Fruit fly (Drosophila melanogaster): ENCODE data around the gene Cp18.

Cp18 gene

DNA sequence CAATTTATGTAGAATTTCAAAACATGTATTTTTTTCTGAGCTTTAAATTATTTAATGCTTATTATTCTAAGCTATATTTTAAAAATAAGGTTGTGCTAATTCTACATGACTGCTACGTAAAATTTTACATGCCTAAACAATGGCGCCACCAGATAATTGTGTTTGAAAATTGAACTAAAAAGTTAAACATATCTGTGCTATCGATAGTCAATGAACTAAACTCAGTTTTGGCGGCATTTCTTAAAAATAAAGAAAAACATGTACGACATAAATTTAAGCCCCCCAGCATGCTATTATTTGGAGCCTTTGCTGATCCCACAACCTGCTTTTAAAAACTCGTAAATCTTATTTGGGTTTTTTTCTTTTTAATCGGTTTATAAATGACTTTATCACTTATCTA, 8.0 kb upstream of the Cp18 start:
- TF ChIP-seq pad (GFP tag; optimal IDR thresholded peaks at IDR 0.05) (no peak), CG7101 (tag; optimal IDR thresholded peaks at IDR 0.05) (peak; percentile 26), CG14711 (tag; optimal IDR thresholded peaks at IDR 0.05) (peak; percentile 35), kay (GFP tag; ENCODE audit: borderline replicate concordance) (peak; percentile 31), bab1 (GFP tag; optimal IDR thresholded peaks at IDR 0.05) (no peak), cic (GFP tag; optimal IDR thresholded peaks at IDR 0.05) (no peak)

DNA sequence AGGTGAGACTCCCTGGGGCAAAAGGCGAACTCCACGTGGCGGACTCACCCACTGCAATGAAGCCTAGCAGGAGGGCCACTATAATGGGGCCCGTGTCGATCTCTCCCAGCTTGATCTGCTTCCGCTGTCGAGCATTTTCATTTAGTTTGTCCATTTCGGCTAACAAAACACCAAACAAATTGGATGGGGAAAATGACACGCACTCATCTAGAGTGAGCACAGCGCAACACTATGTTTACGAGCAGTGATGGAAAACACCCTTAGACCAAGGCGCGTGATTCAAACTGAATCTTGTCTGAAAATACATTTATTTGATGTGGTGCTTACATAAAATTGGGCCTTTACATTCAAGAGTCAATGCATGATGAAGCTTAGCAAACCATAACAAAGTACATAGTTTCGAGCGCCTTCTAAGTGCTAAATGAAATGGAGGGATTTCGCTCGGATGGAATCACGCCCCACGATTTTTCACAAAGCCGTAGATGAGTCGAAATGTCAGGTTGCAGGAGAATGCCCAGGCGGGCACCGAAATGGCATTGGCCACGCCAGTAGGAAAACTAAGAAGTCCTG, 6.5 kb upstream of the Cp18 start, which contains the start of gene SrpRbeta:
Gene SrpRbeta, minus strand, starts transcription at position 236 of the 570 bp plus-strand sequence.
- TF ChIP-seq Crg-1 (GFP tag; optimal IDR thresholded peaks at IDR 0.05) (no peak), bab1 (GFP tag; optimal IDR thresholded peaks at IDR 0.05) (no peak), pad (GFP tag; optimal IDR thresholded peaks at IDR 0.05) (peak; percentile 75), CG11617 (GFP tag; optimal IDR thresholded peaks at IDR 0.05) (no peak), Hr96 (GFP tag; optimal IDR thresholded peaks at IDR 0.05) (peak; percentile 63), Clk (GFP tag; optimal IDR thresholded peaks at IDR 0.05) (peak; percentile 17), CG5204 (GFP tag; optimal IDR thresholded peaks at IDR 0.05) (peak; percentile 43), CG1620 (GFP tag; optimal IDR thresholded peaks at IDR 0.05) (no peak), CG33017 (tag; optimal IDR thresholded peaks at IDR 0.05) (peak; percentile 31), toe (GFP tag; optimal IDR thresholded peaks at IDR 0.05) (peak; percentile 36), cic (GFP tag; optimal IDR thresholded peaks at IDR 0.05) (peak; percentile 29), kay (GFP tag; ENCODE audit: borderline replicate concordance) (no peak), tj (GFP tag; optimal IDR thresholded peaks at IDR 0.05) (no peak), CG7045 (GFP tag; optimal IDR thresholded peaks at IDR 0.05) (peak; percentile 32), cnc (optimal IDR thresholded peaks at IDR 0.05) (no peak), CG14711 (tag; optimal IDR thresholded peaks at IDR 0.05) (peak; percentile 58), CG7101 (tag; optimal IDR thresholded peaks at IDR 0.05) (peak; percentile 74), Mnt (GFP tag; optimal IDR thresholded peaks at IDR 0.05) (peak; percentile 80), ovo (GFP tag; optimal IDR thresholded peaks at IDR 0.05) (no peak), CG12768 (GFP tag; optimal IDR thresholded peaks at IDR 0.05) (peak; percentile 75)

dm6 chr3L:8721145-8721544, 5.4 kb upstream of the Cp18 start, which contains the start of the genes CG32022 and CG6511:
CG32022 (minus strand) TSS chr3L:8721272.
CG6511 (plus strand) TSS chr3L:8721324.
- TF ChIP-seq CG7101 (tag; optimal IDR thresholded peaks at IDR 0.05) (peak; percentile 98), pad (GFP tag; optimal IDR thresholded peaks at IDR 0.05) (peak; percentile 93), cnc (optimal IDR thresholded peaks at IDR 0.05) (no peak), CG1620 (GFP tag; optimal IDR thresholded peaks at IDR 0.05) (no peak), kay (GFP tag; ENCODE audit: borderline replicate concordance) (peak; percentile 97), CG14711 (tag; optimal IDR thresholded peaks at IDR 0.05) (peak; percentile 93), CG7045 (GFP tag; optimal IDR thresholded peaks at IDR 0.05) (peak; percentile 98), Hr96 (GFP tag; optimal IDR thresholded peaks at IDR 0.05) (peak; percentile 99), CG5204 (GFP tag; optimal IDR thresholded peaks at IDR 0.05) (peak; percentile 98), cic (GFP tag; optimal IDR thresholded peaks at IDR 0.05) (peak; percentile 84), CG33017 (tag; optimal IDR thresholded peaks at IDR 0.05) (peak; percentile 96), Mnt (GFP tag; optimal IDR thresholded peaks at IDR 0.05) (peak; percentile 93), tj (GFP tag; optimal IDR thresholded peaks at IDR 0.05) (no peak), ovo (GFP tag; optimal IDR thresholded peaks at IDR 0.05) (no peak), bab1 (GFP tag; optimal IDR thresholded peaks at IDR 0.05) (no peak), CG11617 (GFP tag; optimal IDR thresholded peaks at IDR 0.05) (no peak), toe (GFP tag; optimal IDR thresholded peaks at IDR 0.05) (peak; percentile 99), CG12768 (GFP tag; optimal IDR thresholded peaks at IDR 0.05) (peak; percentile 98), Clk (GFP tag; optimal IDR thresholded peaks at IDR 0.05) (peak; percentile 97), Crg-1 (GFP tag; optimal IDR thresholded peaks at IDR 0.05) (no peak)

dm6 chr3L:8725252-8725651, 1.3 kb upstream of the Cp18 start:
- no peak for TF ChIP-seq tj (GFP tag; optimal IDR thresholded peaks at IDR 0.05)
- TF ChIP-seq CG33017 (tag; optimal IDR thresholded peaks at IDR 0.05) = no peak
- no peak for TF ChIP-seq Hr96 (GFP tag; optimal IDR thresholded peaks at IDR 0.05)
- TF ChIP-seq CG7045 (GFP tag; optimal IDR thresholded peaks at IDR 0.05) = no peak
- no peak for TF ChIP-seq toe (GFP tag; optimal IDR thresholded peaks at IDR 0.05)
- no peak for TF ChIP-seq CG11617 (GFP tag; optimal IDR thresholded peaks at IDR 0.05)
- peak; percentile 13 for TF ChIP-seq pad (GFP tag; optimal IDR thresholded peaks at IDR 0.05)
- peak; percentile 8 for TF ChIP-seq CG14711 (tag; optimal IDR thresholded peaks at IDR 0.05)
- no peak for TF ChIP-seq ovo (GFP tag; optimal IDR thresholded peaks at IDR 0.05)
- peak; percentile 61 for TF ChIP-seq cic (GFP tag; optimal IDR thresholded peaks at IDR 0.05)
- no peak for TF ChIP-seq Crg-1 (GFP tag; optimal IDR thresholded peaks at IDR 0.05)
- TF ChIP-seq CG12768 (GFP tag; optimal IDR thresholded peaks at IDR 0.05) = no peak
- peak; percentile 49 for TF ChIP-seq CG7101 (tag; optimal IDR thresholded peaks at IDR 0.05)
- no peak for TF ChIP-seq CG1620 (GFP tag; optimal IDR thresholded peaks at IDR 0.05)
- TF ChIP-seq kay (GFP tag; ENCODE audit: borderline replicate concordance) = no peak
- TF ChIP-seq bab1 (GFP tag; optimal IDR thresholded peaks at IDR 0.05) = no peak
- TF ChIP-seq cnc (optimal IDR thresholded peaks at IDR 0.05) = no peak
- no peak for TF ChIP-seq CG5204 (GFP tag; optimal IDR thresholded peaks at IDR 0.05)
- TF ChIP-seq Mnt (GFP tag; optimal IDR thresholded peaks at IDR 0.05) = peak; percentile 99
- no peak for TF ChIP-seq Clk (GFP tag; optimal IDR thresholded peaks at IDR 0.05)

DNA sequence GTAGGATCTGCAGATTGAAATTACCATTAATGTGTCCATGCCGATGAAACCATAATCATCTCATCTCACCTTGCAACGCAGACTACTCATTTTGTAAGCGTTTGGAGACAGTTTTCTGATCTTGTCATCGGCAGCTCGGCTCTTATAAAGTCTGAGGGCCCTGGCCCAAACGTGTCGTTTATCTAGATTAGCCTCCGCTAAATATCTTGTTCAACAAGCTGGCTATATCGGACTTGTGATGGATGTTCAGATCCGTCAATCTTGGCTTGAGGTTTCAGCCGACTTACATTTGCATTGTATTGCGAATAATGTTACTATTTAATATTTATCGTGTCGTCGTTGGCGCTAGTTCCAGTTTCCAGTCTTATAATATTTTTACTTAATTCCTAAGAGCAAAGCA, 917 bp upstream of the Cp18 start, which contains the start of gene CG43965:
Gene CG43965, minus strand, starts transcription at position 101 of the 400 bp plus-strand sequence.
- TF ChIP-seq CG12768 (GFP tag; optimal IDR thresholded peaks at IDR 0.05) = no peak
- TF ChIP-seq toe (GFP tag; optimal IDR thresholded peaks at IDR 0.05) = no peak

dm6 chr3L:8728181-8728580, 1.6 kb downstream of the Cp18 start, which contains the start of gene Cp15:
Cp15 (plus strand) TSS chr3L:8728481.
- TF ChIP-seq Crg-1 (GFP tag; optimal IDR thresholded peaks at IDR 0.05) = no peak
- TF ChIP-seq CG33017 (tag; optimal IDR thresholded peaks at IDR 0.05) = no peak
- TF ChIP-seq CG11617 (GFP tag; optimal IDR thresholded peaks at IDR 0.05) = no peak
- no peak for TF ChIP-seq CG14711 (tag; optimal IDR thresholded peaks at IDR 0.05)
- no peak for TF ChIP-seq CG7045 (GFP tag; optimal IDR thresholded peaks at IDR 0.05)
- no peak for TF ChIP-seq CG12768 (GFP tag; optimal IDR thresholded peaks at IDR 0.05)

Data from whole organism, adult.